Worm (Caenorhabditis elegans) whole organism, early embryonic: Measurements from ENCODE around the gene srw-34.

Experiments
- B0310.2 ChIP-seq: sonication (generic microtip); optimal IDR thresholded peaks from 2 replicates; lab custom pipeline; 2016; ENCODE audit warnings: mild to moderate bottlenecking, missing genetic modification characterization, missing compliant biosample characterization
- F13C5.2 ChIP-seq: sonication (generic microtip); optimal IDR thresholded peaks from 2 replicates; lab custom pipeline; 2017; ENCODE audit warnings: mild to moderate bottlenecking, missing genetic modification characterization, inconsistent platforms, missing compliant biosample characterization
- aly-1 ChIP-seq: sonication (generic microtip); optimal IDR thresholded peaks from 2 replicates; lab custom pipeline; 2016; ENCODE audit warnings: missing genetic modification characterization, missing compliant biosample characterization
- ama-1 ChIP-seq: fragments of 150-350 bp; optimal IDR thresholded peaks from 2 replicates; lab custom pipeline; 2014
- ets-7 ChIP-seq: sonication (generic microtip); optimal IDR thresholded peaks from 2 replicates; lab custom pipeline; 2016; ENCODE audit warnings: missing genotype, missing genetic modification characterization, missing compliant biosample characterization
- flt-1 ChIP-seq: fragments of 200-800 bp; sonication (Bioruptor generic); IDR thresholded peaks from 2 replicates; pipeline ENCODE4 v1.3.6; 2022; ENCODE audit warnings: missing genetic modification characterization, missing compliant biosample characterization
- hmbx-1 ChIP-seq: sonication (generic microtip); optimal IDR thresholded peaks from 2 replicates; lab custom pipeline; 2016; ENCODE audit warnings: mild to moderate bottlenecking, missing genetic modification characterization, missing compliant biosample characterization
- hmg-4 ChIP-seq: fragments of 200-800 bp; sonication (Bioruptor generic); optimal IDR thresholded peaks from 2 replicates; lab custom pipeline; 2018; ENCODE audit warnings: mild to moderate bottlenecking, missing genetic modification characterization, missing compliant biosample characterization
- scrt-1 ChIP-seq: fragments of 200-800 bp; sonication (Bioruptor generic); IDR thresholded peaks from 2 replicates; pipeline ENCODE4 v1.3.6; 2022; ENCODE audit warnings: missing genetic modification characterization, missing compliant biosample characterization
- tra-4 ChIP-seq: sonication (generic microtip); optimal IDR thresholded peaks from 2 replicates; lab custom pipeline; 2017; ENCODE audit warnings: missing genetic modification characterization, missing compliant biosample characterization

ce11 chrV:16471995-16472563 lies 50.1 kb downstream of the srw-34 start, which contains the start of gene srw-35:
- TF ChIP-seq flt-1 (GFP tag; lab: Robert Waterston, UW) (no peak), tra-4 (no peak), ama-1 (no peak), aly-1 (tag; lab: Kevin White, UChicago) (no peak), scrt-1 (no peak), B0310.2 (tag; lab: Kevin White, UChicago) (no peak), hmbx-1 (tag; lab: Kevin White, UChicago) (no peak), hmg-4 (no peak), ets-7 (tag; lab: Kevin White, UChicago) (no peak), F13C5.2 (tag; lab: Kevin White, UChicago) (no peak)
